Worm (Caenorhabditis elegans): ENCODE measurements around the gene T10D4.7.

- TF ChIP-seq unc-62 (GFP tag; optimal IDR thresholded peaks at IDR 0.05) (no peak), mab-5 (tag; optimal IDR thresholded peaks at IDR 0.05) (no peak), nhr-28 (tag; optimal IDR thresholded peaks at IDR 0.05) (no peak), nhr-76 (tag; optimal IDR thresholded peaks at IDR 0.05) (no peak), pha-4 (tag; optimal IDR thresholded peaks at IDR 0.05) (no peak), unc-120 (tag; optimal IDR thresholded peaks at IDR 0.05; ENCODE audit: poor library complexity, severe bottlenecking) (no peak)
These were observed 8.0 kb upstream of the T10D4.7 start for ce11 chrII:3109533-3109932.

All from whole organism, mixed stage, embryonic.